Worm (Caenorhabditis elegans): ENCODE data around the gene skp-1.

Gene skp-1

ce11 chrV:11677494-11677893 is 32.2 kb downstream of the skp-1 start (continued):
- TF ChIP-seq pqm-1 (tag; optimal IDR thresholded peaks at IDR 0.05) = no peak
- no peak for TF ChIP-seq tag-97 (GFP tag; IDR thresholded peaks at IDR 0.05)
- TF ChIP-seq ama-1 (optimal IDR thresholded peaks at IDR 0.05) = no peak
- no peak for TF ChIP-seq mes-2 (tag; optimal IDR thresholded peaks at IDR 0.05; ENCODE audit: poor library complexity, severe bottlenecking)
- no peak for TF ChIP-seq hif-1 (tag; optimal IDR thresholded peaks at IDR 0.05)
- TF ChIP-seq ceh-32 (tag; optimal IDR thresholded peaks at IDR 0.05; ENCODE audit: poor library complexity) = no peak
- peak; percentile 91 for TF ChIP-seq aha-1 (tag)

ce11 chrV:11680519-11681203 is 35.4 kb downstream of the skp-1 start:
- peak; percentile 65 for TF ChIP-seq mxl-3 (GFP tag; optimal IDR thresholded peaks at IDR 0.05)
- peak; percentile 85 for TF ChIP-seq aha-1 (tag)
- peak; percentile 37 for TF ChIP-seq hlh-30 (tag; optimal IDR thresholded peaks at IDR 0.05; ENCODE audit: insufficient read depth)
- no peak for TF ChIP-seq nhr-77 (tag; optimal IDR thresholded peaks at IDR 0.05)
- peak; percentile 0 for TF ChIP-seq mep-1 (tag; optimal IDR thresholded peaks at IDR 0.05)
- TF ChIP-seq mdl-1 (tag; optimal IDR thresholded peaks at IDR 0.05) = peak in 1 of 2 experiments; percentile 46
- TF ChIP-seq nhr-28 (tag; optimal IDR thresholded peaks at IDR 0.05) = peak; percentile 22
- no peak for TF ChIP-seq daf-12 (tag; optimal IDR thresholded peaks at IDR 0.05)
- no peak for TF ChIP-seq saeg-2 (GFP tag; IDR thresholded peaks at IDR 0.05)
- TF ChIP-seq hlh-11 (tag; optimal IDR thresholded peaks at IDR 0.05) = peak; percentile 8
- TF ChIP-seq unc-62 (GFP tag; optimal IDR thresholded peaks at IDR 0.05 in 1 of 2) = peak in 1 of 2 experiments; percentile 93
- no peak for TF ChIP-seq unc-62 (tag; optimal IDR thresholded peaks at IDR 0.05)

- TF ChIP-seq lin-15B (tag; optimal IDR thresholded peaks at IDR 0.05) = no peak
- TF ChIP-seq nhr-111 (GFP tag; optimal IDR thresholded peaks at IDR 0.05) = no peak
- TF ChIP-seq lin-13 (GFP tag; optimal IDR thresholded peaks at IDR 0.05) = no peak
- TF ChIP-seq T20F7.1 (GFP tag; optimal IDR thresholded peaks at IDR 0.05) = no peak
- TF ChIP-seq nhr-6 (tag; optimal IDR thresholded peaks at IDR 0.05) = no peak
- no peak for TF ChIP-seq nhr-10 (tag; optimal IDR thresholded peaks at IDR 0.05)
- no peak for TF ChIP-seq jun-1 (tag; optimal IDR thresholded peaks at IDR 0.05)
- no peak for TF ChIP-seq Y48G9A.11 (GFP tag; IDR thresholded peaks at IDR 0.05)
- no peak for TF ChIP-seq lin-38 (GFP tag; IDR thresholded peaks at IDR 0.05)
- TF ChIP-seq pqm-1 (tag; optimal IDR thresholded peaks at IDR 0.05) = no peak
- TF ChIP-seq Y75B8A.6 (GFP tag; IDR thresholded peaks at IDR 0.05) = no peak
- no peak for TF ChIP-seq lin-39 (tag; optimal IDR thresholded peaks at IDR 0.05)
- TF ChIP-seq pha-4 (GFP tag; IDR thresholded peaks at IDR 0.05) = no peak
- TF ChIP-seq pha-4 (tag; optimal IDR thresholded peaks at IDR 0.05) = no peak
- no peak for TF ChIP-seq T26A8.4 (GFP tag; IDR thresholded peaks at IDR 0.05)
- no peak for TF ChIP-seq nhr-76 (tag; optimal IDR thresholded peaks at IDR 0.05)
- TF ChIP-seq duxl-1 (tag; optimal IDR thresholded peaks at IDR 0.05; ENCODE audit: poor library complexity) = no peak
- no peak for TF ChIP-seq lin-29 (GFP tag; IDR thresholded peaks at IDR 0.05)
Observed at ce11 chrV:11682858-11683257, 37.6 kb downstream of the skp-1 start.

DNA sequence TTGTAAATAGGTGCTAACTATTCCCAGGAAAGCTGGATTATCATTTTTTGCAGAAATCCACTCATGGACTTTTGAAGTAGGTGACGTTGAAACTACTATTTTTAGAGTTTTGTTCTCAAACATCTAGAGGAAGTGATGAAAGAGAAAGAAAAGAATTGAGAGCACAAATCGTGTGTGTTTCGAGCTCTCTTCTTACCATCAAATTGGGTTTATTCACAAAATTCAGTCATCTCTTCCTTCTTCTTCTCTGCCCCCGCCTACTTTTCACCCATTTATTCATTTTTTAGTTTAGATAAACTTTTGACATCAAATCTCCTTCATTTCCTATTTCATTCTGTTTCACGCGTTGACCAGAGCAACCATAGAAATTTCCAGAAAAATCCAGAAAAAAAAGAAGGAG is 41.6 kb downstream of the skp-1 start, which contains the start of gene W05E10.2:
Gene W05E10.2, plus strand, starts transcription at position 301 of the 400 bp plus-strand sequence.
- TF ChIP-seq fkh-10 (GFP tag; optimal IDR thresholded peaks at IDR 0.05) (no peak), ceh-44 (GFP tag; IDR thresholded peaks at IDR 0.05) (no peak), T26A8.4 (GFP tag; IDR thresholded peaks at IDR 0.05) (no peak), daf-19 (GFP tag; conservative IDR thresholded peaks at IDR 0.05) (no peak), aha-1 (tag) (no peak), ceh-32 (tag; optimal IDR thresholded peaks at IDR 0.05; ENCODE audit: poor library complexity) (no peak), dmd-9 (GFP tag; IDR thresholded peaks at IDR 0.05) (no peak), lin-29 (GFP tag; IDR thresholded peaks at IDR 0.05) (no peak), ceh-82 (tag; optimal IDR thresholded peaks at IDR 0.05) (no peak), nhr-28 (tag; optimal IDR thresholded peaks at IDR 0.05) (no peak), ZK546.5 (tag; optimal IDR thresholded peaks at IDR 0.05) (no peak)

All from whole organism, L4 larva.